Worm (Caenorhabditis elegans) whole organism, L1 larva: ENCODE results near the gene T03G6.3.

Experiments
- F16B12.6 ChIP-seq: fragments of 150-350 bp; optimal IDR thresholded peaks from 2 replicates; lab custom pipeline; 2014; ENCODE audit warnings: missing biosample characterization, missing genetic modification characterization
- alr-1 ChIP-seq: fragments of 200-800 bp; sonication (Bioruptor generic); optimal IDR thresholded peaks from 2 replicates; lab custom pipeline; 2018; ENCODE audit warnings: borderline replicate concordance, mild to moderate bottlenecking, missing genetic modification characterization, missing compliant biosample characterization
- ama-1 ChIP-seq: fragments of 150-350 bp; optimal IDR thresholded peaks from 2 replicates; lab custom pipeline; 2014
- blmp-1 ChIP-seq: fragments of 150-350 bp; optimal IDR thresholded peaks from 2 replicates; lab custom pipeline; 2014; ENCODE audit warnings: missing biosample characterization, missing genetic modification characterization
- ceh-82 ChIP-seq, 3 experiments: fragments of 150-350 bp in 1 of 3; sonication (generic microtip) in 2 of 3; optimal IDR thresholded peaks; 2 replicates each; lab custom pipeline; 2014 to 2017; ENCODE audit warnings: missing biosample characterization in 3 of 3, missing genetic modification characterization in 3 of 3
- ceh-90 ChIP-seq: sonication (generic microtip); optimal IDR thresholded peaks from 2 replicates; lab custom pipeline; 2016; ENCODE audit warnings: missing genetic modification characterization, missing compliant biosample characterization
- efl-1 ChIP-seq, 4 experiments: fragments of 150-350 bp; optimal IDR thresholded peaks in 3 of 4; peaks in 1 of 4; 1 replicate in 1 of 4; 2 replicates in 3 of 4; lab custom pipeline; 2014; ENCODE audit warnings: missing biosample characterization in 2 of 4, missing genetic modification characterization in 2 of 4, missing genetic modification reagents in 2 of 4
- efl-3 ChIP-seq: fragments of 200-800 bp; sonication (Bioruptor generic); optimal IDR thresholded peaks from 2 replicates; lab custom pipeline; 2018; ENCODE audit warnings: mild to moderate bottlenecking, missing genetic modification characterization, missing compliant biosample characterization
- egl-27 ChIP-seq, 2 experiments: fragments of 150-350 bp in 1 of 2; sonication (generic microtip); optimal IDR thresholded peaks; 3 replicates each; lab custom pipeline; 2017 to 2018; ENCODE audit warnings: missing biosample characterization in 2 of 2, missing genetic modification characterization in 2 of 2, missing genetic modification reagents in 2 of 2
- elt-3 ChIP-seq, 6 experiments: fragments of 150-350 bp in 1 of 6; sonication (generic microtip); optimal IDR thresholded peaks; 2 replicates each; lab custom pipeline; 2017 to 2018; ENCODE audit warnings: missing biosample characterization in 6 of 6, missing genetic modification characterization in 6 of 6, inconsistent platforms in 1 of 6
- fkh-10 ChIP-seq: sonication (generic microtip); optimal IDR thresholded peaks from 2 replicates; lab custom pipeline; 2017; ENCODE audit warnings: missing biosample characterization, missing genetic modification reagents, missing genetic modification characterization
- fos-1 ChIP-seq: fragments of 150-350 bp; optimal IDR thresholded peaks from 2 replicates; lab custom pipeline; 2014; ENCODE audit warnings: missing biosample characterization, missing genetic modification characterization
- hlh-17 ChIP-seq: fragments of 200-800 bp; sonication (Bioruptor generic); optimal IDR thresholded peaks from 2 replicates; lab custom pipeline; 2018; ENCODE audit warnings: missing genetic modification characterization, mild to moderate bottlenecking, missing compliant biosample characterization, moderate library complexity, borderline replicate concordance
- hpl-2 ChIP-seq: fragments of 150-350 bp; optimal IDR thresholded peaks from 2 replicates; lab custom pipeline; 2014; ENCODE audit warnings: missing biosample characterization, missing genetic modification reagents, missing genetic modification characterization
- isw-1 ChIP-seq: fragments of 200-800 bp; sonication (Bioruptor generic); IDR thresholded peaks from 2 replicates; pipeline ENCODE4 v1.3.6; 2022; ENCODE audit warnings: missing genetic modification characterization, missing compliant biosample characterization
- jun-1 ChIP-seq: fragments of 150-350 bp; optimal IDR thresholded peaks from 2 replicates; lab custom pipeline; 2014; ENCODE audit warnings: missing biosample characterization, missing genetic modification reagents, missing genetic modification characterization
- lin-13 ChIP-seq: fragments of 150-350 bp; optimal IDR thresholded peaks from 2 replicates; lab custom pipeline; 2014; ENCODE audit warnings: missing biosample characterization, missing genetic modification reagents, missing genetic modification characterization
- lin-14 ChIP-seq: fragments of 200-800 bp; sonication (Bioruptor generic); optimal IDR thresholded peaks from 2 replicates; lab custom pipeline; 2018; ENCODE audit warnings: mild to moderate bottlenecking, missing genetic modification characterization, moderate library complexity, missing compliant biosample characterization
- lin-35 ChIP-seq, 2 experiments: fragments of 150-350 bp; optimal IDR thresholded peaks; 2 replicates each; lab custom pipeline; 2014; ENCODE audit warnings: missing biosample characterization in 2 of 2, missing genetic modification characterization in 2 of 2, missing genetic modification reagents in 2 of 2
- lin-39 ChIP-seq: fragments of 150-350 bp; optimal IDR thresholded peaks from 2 replicates; lab custom pipeline; 2014; ENCODE audit warnings: missing biosample characterization, missing genetic modification reagents, missing genetic modification characterization
- lir-3 ChIP-seq: sonication (generic microtip); optimal IDR thresholded peaks from 2 replicates; lab custom pipeline; 2016; ENCODE audit warnings: mild to moderate bottlenecking, missing genetic modification characterization, moderate library complexity, missing compliant biosample characterization; ENCODE audit not compliant: poor library complexity
- lsy-2 ChIP-seq, 2 experiments: fragments of 150-350 bp; optimal IDR thresholded peaks; 2 replicates each; lab custom pipeline; 2014; ENCODE audit warnings: missing biosample characterization in 2 of 2, missing genetic modification characterization in 2 of 2
- mdl-1 ChIP-seq, 2 experiments: fragments of 150-350 bp; optimal IDR thresholded peaks; 2 replicates each; lab custom pipeline; 2014 to 2017; ENCODE audit warnings: missing biosample characterization in 2 of 2, missing genetic modification characterization in 2 of 2, inconsistent platforms in 1 of 2
- nhr-12 ChIP-seq: sonication (generic microtip); optimal IDR thresholded peaks from 2 replicates; lab custom pipeline; 2017; ENCODE audit warnings: missing biosample characterization, missing genetic modification characterization
- nhr-20 ChIP-seq: sonication (generic microtip); optimal IDR thresholded peaks from 2 replicates; lab custom pipeline; 2016; ENCODE audit warnings: mild to moderate bottlenecking, missing genetic modification characterization, missing compliant biosample characterization
- nhr-71 ChIP-seq: sonication (generic microtip); optimal IDR thresholded peaks from 2 replicates; lab custom pipeline; 2016; ENCODE audit warnings: mild to moderate bottlenecking, missing genetic modification characterization, moderate library complexity, missing compliant biosample characterization
- nhr-76 ChIP-seq: sonication (generic microtip); optimal IDR thresholded peaks from 2 replicates; lab custom pipeline; 2017; ENCODE audit warnings: missing biosample characterization, missing genetic modification characterization
- nhr-84 ChIP-seq: sonication (generic microtip); optimal IDR thresholded peaks from 2 replicates; lab custom pipeline; 2017; ENCODE audit warnings: missing biosample characterization, missing genetic modification characterization
- nhr-85 ChIP-seq: sonication (generic microtip); peaks from one replicate; lab custom pipeline; 2016; ENCODE audit warnings: missing genetic modification characterization, inconsistent platforms, missing compliant biosample characterization
- nhr-90 ChIP-seq: sonication (generic microtip); optimal IDR thresholded peaks from 2 replicates; lab custom pipeline; 2016; ENCODE audit warnings: mild to moderate bottlenecking, missing genetic modification characterization, missing compliant biosample characterization; ENCODE audit not compliant: poor library complexity
- pag-3 ChIP-seq: sonication (generic microtip); optimal IDR thresholded peaks from 2 replicates; lab custom pipeline; 2017; ENCODE audit warnings: missing genetic modification characterization, mild to moderate bottlenecking, missing compliant biosample characterization, antibody characterized with exemption, borderline replicate concordance; ENCODE audit not compliant: insufficient read depth
- pax-3 ChIP-seq: fragments of 200-800 bp; sonication (Bioruptor generic); optimal IDR thresholded peaks from 2 replicates; lab custom pipeline; 2018; ENCODE audit warnings: mild to moderate bottlenecking, missing genetic modification characterization, moderate library complexity, missing compliant biosample characterization
- rnt-1 ChIP-seq: sonication (generic microtip); optimal IDR thresholded peaks from 2 replicates; lab custom pipeline; 2016; ENCODE audit warnings: mild to moderate bottlenecking, missing genetic modification characterization, moderate library complexity, missing compliant biosample characterization
- snpc-4 ChIP-seq: fragments of 150-350 bp; optimal IDR thresholded peaks from 2 replicates; lab custom pipeline; 2014; ENCODE audit warnings: missing biosample characterization, missing genetic modification characterization
- sup-37 ChIP-seq: fragments of 200-800 bp; sonication (Bioruptor generic); optimal IDR thresholded peaks from 2 replicates; lab custom pipeline; 2018; ENCODE audit warnings: mild to moderate bottlenecking, missing genetic modification characterization, missing compliant biosample characterization
- swsn-7 ChIP-seq: sonication (generic microtip); optimal IDR thresholded peaks from 2 replicates; lab custom pipeline; 2016; ENCODE audit warnings: missing genetic modification characterization, missing compliant biosample characterization
- unc-130 ChIP-seq: fragments of 150-350 bp; optimal IDR thresholded peaks from 2 replicates; lab custom pipeline; 2017; ENCODE audit warnings: missing biosample characterization, missing genetic modification characterization, inconsistent platforms
- unc-62 ChIP-seq: fragments of 150-350 bp; optimal IDR thresholded peaks from 2 replicates; lab custom pipeline; 2014; ENCODE audit warnings: missing biosample characterization, missing genetic modification reagents, missing genetic modification characterization
- unc-98 ChIP-seq: fragments of 200-800 bp; sonication (Bioruptor generic); IDR thresholded peaks from 2 replicates; pipeline ENCODE4 v1.3.6; 2022; ENCODE audit warnings: missing genetic modification characterization, missing compliant biosample characterization
- zip-4 ChIP-seq: fragments of 200-800 bp; sonication (Bioruptor generic); optimal IDR thresholded peaks from 2 replicates; lab custom pipeline; 2018; ENCODE audit warnings: mild to moderate bottlenecking, missing genetic modification characterization, moderate library complexity, missing compliant biosample characterization
- ztf-11 ChIP-seq, 2 experiments: sonication (generic microtip); optimal IDR thresholded peaks; 2 replicates each; lab custom pipeline; 2016 to 2017; ENCODE audit warnings: missing genetic modification characterization in 2 of 2, missing biosample characterization in 1 of 2, missing compliant biosample characterization in 1 of 2

T03G6.3 gene

DNA sequence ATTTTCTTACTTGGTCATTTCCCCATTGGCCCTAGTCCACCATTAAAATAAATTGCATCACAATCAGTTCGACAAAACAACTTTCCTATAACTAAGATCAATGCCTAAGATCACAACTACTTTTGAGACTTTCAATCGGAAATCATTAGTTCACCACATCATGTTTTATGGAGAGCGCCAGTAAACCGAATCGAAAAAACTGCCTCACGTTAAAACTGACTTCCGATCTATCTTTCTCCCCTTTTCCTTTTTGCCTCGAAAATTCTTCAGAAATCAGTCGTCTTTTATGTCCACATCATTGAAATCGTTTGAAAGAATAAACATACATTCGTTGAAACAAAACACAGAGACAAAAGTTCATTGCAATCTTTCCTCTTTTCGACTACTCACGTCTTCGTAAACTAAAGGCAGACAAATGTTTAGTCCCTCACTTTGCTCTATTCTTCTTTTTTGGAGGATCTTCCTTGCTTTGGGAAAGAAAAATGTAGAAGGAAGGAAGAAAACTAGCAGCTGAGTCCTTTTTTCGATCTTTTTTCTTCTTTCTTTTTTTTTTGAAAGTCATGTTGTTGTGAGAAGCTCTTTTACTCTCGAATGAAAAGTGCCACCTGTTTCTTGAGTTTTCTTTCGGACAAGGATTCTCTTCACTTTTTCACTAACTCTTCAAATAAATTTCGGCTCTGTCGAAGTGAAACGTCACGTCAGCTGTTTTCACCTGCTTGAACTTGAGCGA, 20.3 kb downstream of the T03G6.3 start (continued):
- TF ChIP-seq fkh-10 (GFP tag; lab: Kevin White, UChicago) (peak; percentile 72), sup-37 (GFP tag; lab: Kevin White, UChicago) (no peak), ama-1 (lab: Kevin White, UChicago) (no peak), jun-1 (tag; lab: Kevin White, UChicago) (no peak), nhr-12 (no peak), lin-13 (GFP tag; lab: Kevin White, UChicago) (no peak)

DNA sequence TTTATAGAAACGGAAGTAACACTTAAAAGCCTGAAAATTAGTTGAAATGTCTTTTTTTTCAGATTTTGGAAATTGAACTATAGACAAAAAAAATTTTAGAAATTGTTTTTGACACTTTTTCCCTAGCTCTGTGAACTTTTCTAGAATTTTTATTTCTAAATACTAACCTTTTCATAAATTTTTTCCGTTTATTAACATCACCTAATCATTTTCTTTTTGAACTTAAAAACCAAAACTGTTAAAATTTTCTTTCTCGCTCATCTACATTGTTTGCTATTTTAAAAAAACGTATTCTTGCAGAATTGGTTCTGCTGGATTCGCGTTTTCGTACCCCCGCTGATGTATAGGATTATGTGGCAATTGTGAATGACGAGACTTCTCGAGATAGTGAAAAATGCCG, 21.8 kb downstream of the T03G6.3 start, which contains the start of the genes nhr-40 and T03G6.7:
TSS of gene nhr-40 (plus strand) at position 301 of the 400 bp plus-strand sequence.
TSS of gene T03G6.7 (plus strand) at position 337 of the 400 bp plus-strand sequence.
- no peak for TF ChIP-seq swsn-7 (tag; lab: Kevin White, UChicago)
- TF ChIP-seq pax-3 (tag; lab: Kevin White, UChicago) = no peak
- no peak for TF ChIP-seq pag-3 (tag; lab: Kevin White, UChicago)
- TF ChIP-seq ztf-11 (tag; optimal IDR thresholded peaks at IDR 0.05; lab: Kevin White, UChicago) = no peak
- no peak for TF ChIP-seq efl-3 (GFP tag; lab: Kevin White, UChicago)
- no peak for TF ChIP-seq hpl-2 (GFP tag; lab: Kevin White, UChicago)
- TF ChIP-seq, all 84 proteins: peak for 0

DNA sequence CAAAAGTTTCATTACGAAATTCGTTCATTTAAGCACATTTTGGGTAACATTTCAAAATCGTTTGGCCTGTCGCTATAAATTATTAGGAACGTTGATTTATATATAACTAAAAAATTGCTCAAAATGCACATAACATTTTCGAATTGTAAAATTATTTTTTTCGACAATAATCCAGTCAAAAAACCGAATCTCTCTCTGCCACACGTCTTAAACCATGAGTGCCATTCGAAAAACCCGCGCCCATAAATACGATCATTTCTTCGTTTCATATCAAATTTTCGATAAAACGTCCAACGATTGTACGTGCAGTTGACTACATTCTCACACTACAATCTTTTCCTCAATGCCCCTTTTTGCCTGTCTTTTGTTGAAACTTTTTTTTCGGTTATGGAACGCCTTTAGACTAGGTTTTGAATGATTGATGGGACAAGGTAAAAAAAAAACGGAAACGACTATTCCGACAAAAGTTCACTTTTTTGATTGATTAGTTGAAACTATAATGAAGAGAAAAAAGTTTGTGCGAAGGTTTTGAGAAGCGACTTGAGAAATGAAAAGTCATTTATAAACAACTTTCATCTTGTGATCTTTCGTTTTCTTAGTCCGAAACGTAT, 22.8 kb downstream of the T03G6.3 start:
- TF ChIP-seq lin-39 (tag; lab: Kevin White, UChicago) (no peak), lin-35 (GFP tag; optimal IDR thresholded peaks at IDR 0.05; lab: Kevin White, UChicago) (peak in 1 of 2 experiments; percentile 7), hlh-17 (no peak), lin-14 (GFP tag; lab: Kevin White, UChicago) (peak; percentile 35), ceh-90 (tag; lab: Kevin White, UChicago) (no peak), nhr-71 (tag; lab: Kevin White, UChicago) (no peak), nhr-20 (tag; lab: Kevin White, UChicago) (peak; percentile 39), lin-13 (GFP tag; lab: Kevin White, UChicago) (no peak), blmp-1 (peak; percentile 60), lsy-2 (tag; optimal IDR thresholded peaks at IDR 0.05; lab: Kevin White, UChicago) (peak in 1 of 2 experiments; percentile 11), mdl-1 (tag; optimal IDR thresholded peaks at IDR 0.05; lab: Kevin White, UChicago) (peak in 1 of 2 experiments; percentile 4), elt-3 (tag; optimal IDR thresholded peaks at IDR 0.05; lab: Kevin White, UChicago) (peak in 1 of 6 experiments; percentile 34), pag-3 (tag; lab: Kevin White, UChicago) (peak; percentile 8)
- TF ChIP-seq, all 84 proteins: peak for 8

DNA sequence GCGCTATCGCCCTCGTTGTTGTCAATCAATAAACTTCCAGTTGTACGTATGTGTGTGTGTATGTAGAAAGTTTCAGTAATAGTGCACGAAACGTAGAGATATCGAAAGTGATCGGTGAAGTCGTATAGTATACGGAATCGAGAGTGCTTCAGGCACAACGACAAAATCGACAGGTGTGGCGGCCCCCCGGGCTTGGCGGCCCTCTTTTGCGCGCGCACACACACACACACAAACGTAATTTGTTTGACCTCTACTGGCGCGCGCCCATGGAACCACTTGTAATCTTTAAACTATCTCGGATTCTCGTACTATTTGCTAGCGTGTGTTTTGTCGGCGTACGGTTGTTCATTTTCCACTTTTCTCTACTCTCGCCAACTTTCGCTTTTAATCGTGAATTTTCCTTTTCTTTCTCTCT, 23.9 kb downstream of the T03G6.3 start:
- TF ChIP-seq egl-27 (tag; optimal IDR thresholded peaks at IDR 0.05; lab: Kevin White, UChicago) (peak in 1 of 2 experiments; percentile 13), nhr-76 (tag; lab: Kevin White, UChicago) (no peak), nhr-85 (peak; percentile 96), zip-4 (no peak), ceh-82 (tag; optimal IDR thresholded peaks at IDR 0.05; lab: Kevin White, UChicago) (peak; percentile 13 to 21 (median 20)), unc-62 (GFP tag; lab: Kevin White, UChicago) (no peak), rnt-1 (tag; lab: Kevin White, UChicago) (peak; percentile 70), unc-130 (tag; lab: Kevin White, UChicago) (peak; percentile 79), snpc-4 (no peak), elt-3 (tag; optimal IDR thresholded peaks at IDR 0.05; lab: Kevin White, UChicago) (peak in 2 of 6 experiments; percentile 44), alr-1 (tag; lab: Kevin White, UChicago) (no peak), isw-1 (GFP tag; lab: Robert Waterston, UW) (no peak; the same call in 1 of the 2 replicates), lin-13 (GFP tag; lab: Kevin White, UChicago) (peak; percentile 14), fkh-10 (GFP tag; lab: Kevin White, UChicago) (no peak), efl-3 (GFP tag; lab: Kevin White, UChicago) (no peak), nhr-84 (tag; lab: Kevin White, UChicago) (peak; percentile 8), fos-1 (tag; lab: Kevin White, UChicago) (no peak), nhr-90 (tag; lab: Kevin White, UChicago) (peak; percentile 56), lir-3 (no peak), pax-3 (tag; lab: Kevin White, UChicago) (no peak), F16B12.6 (tag; lab: Kevin White, UChicago) (no peak), unc-98 (GFP tag; lab: Robert Waterston, UW) (no peak), ama-1 (lab: Kevin White, UChicago) (no peak), efl-1 (optimal IDR thresholded peaks at IDR 0.05; lab: Kevin White, UChicago) (peak; percentile 8 to 41), efl-1 (GFP tag; optimal IDR thresholded peaks at IDR 0.05 in 1 of 2; lab: Kevin White, UChicago) (peak in 1 of 2 experiments; percentile 28), blmp-1 (peak; percentile 97)
